Worm (Caenorhabditis elegans) whole organism, L2 larva: ENCODE measurements around the gene tbc-16.
A peak's percentile ranks its signal among the peaks of the same experiment; 100 is the strongest.

ENCODE experiments used
- C34F6.9 ChIP-seq: fragments of 150-350 bp; optimal IDR thresholded peaks from 2 replicates; lab custom pipeline; 2014; ENCODE audit warnings: missing biosample characterization, missing genetic modification characterization
- F13H6.1 ChIP-seq: sonication (generic microtip); optimal IDR thresholded peaks from 2 replicates; lab custom pipeline; 2016; ENCODE audit warnings: missing genetic modification characterization, missing compliant biosample characterization
- R02D3.7 ChIP-seq: fragments of 150-350 bp; optimal IDR thresholded peaks from 2 replicates; lab custom pipeline; 2014; ENCODE audit warnings: missing biosample characterization, missing genetic modification characterization
- ZK546.5 ChIP-seq: sonication (generic microtip); optimal IDR thresholded peaks from 2 replicates; lab custom pipeline; 2017; ENCODE audit warnings: missing biosample characterization, missing genetic modification characterization
- aly-2 ChIP-seq: fragments of 150-350 bp; optimal IDR thresholded peaks from 2 replicates; lab custom pipeline; 2014; ENCODE audit warnings: missing biosample characterization, missing genetic modification characterization
- ama-1 ChIP-seq: fragments of 150-350 bp; optimal IDR thresholded peaks from 2 replicates; lab custom pipeline; 2018; ENCODE audit warnings: inconsistent platforms
- blmp-1 ChIP-seq: sonication (generic microtip); optimal IDR thresholded peaks from 2 replicates; lab custom pipeline; 2017; ENCODE audit warnings: missing genetic modification characterization, mild to moderate bottlenecking, missing compliant biosample characterization, antibody characterized with exemption, moderate library complexity; ENCODE audit not compliant: insufficient read depth
- crh-2 ChIP-seq: sonication (generic microtip); optimal IDR thresholded peaks from 2 replicates; lab custom pipeline; 2017; ENCODE audit warnings: missing biosample characterization, missing genetic modification characterization
- dmd-4 ChIP-seq: sonication (generic microtip); optimal IDR thresholded peaks from 2 replicates; lab custom pipeline; 2017; ENCODE audit warnings: missing biosample characterization, missing genetic modification characterization
- egl-27 ChIP-seq: sonication (generic microtip); optimal IDR thresholded peaks from 3 replicates; lab custom pipeline; 2017; ENCODE audit warnings: missing biosample characterization, missing genetic modification reagents, missing genetic modification characterization
- elt-3 ChIP-seq: sonication (generic microtip); optimal IDR thresholded peaks from 2 replicates; lab custom pipeline; 2017; ENCODE audit warnings: missing biosample characterization, missing genetic modification characterization
- lin-13 ChIP-seq: fragments of 150-350 bp; optimal IDR thresholded peaks from 2 replicates; lab custom pipeline; 2014; ENCODE audit warnings: missing biosample characterization, missing genetic modification reagents, missing genetic modification characterization
- lin-39 ChIP-seq: fragments of 150-350 bp; optimal IDR thresholded peaks from 2 replicates; lab custom pipeline; 2014; ENCODE audit warnings: missing biosample characterization, missing genetic modification reagents, missing genetic modification characterization
- lsy-2 ChIP-seq, 2 experiments: fragments of 150-350 bp in 1 of 2; sonication (generic microtip) in 1 of 2; optimal IDR thresholded peaks; 2 replicates each; lab custom pipeline; 2014 to 2017; ENCODE audit warnings: missing biosample characterization in 2 of 2, missing genetic modification characterization in 2 of 2
- mdl-1 ChIP-seq, 2 experiments: fragments of 150-350 bp in 1 of 2; sonication (generic microtip) in 1 of 2; optimal IDR thresholded peaks; 2 replicates each; lab custom pipeline; 2017; ENCODE audit warnings: missing biosample characterization in 2 of 2, missing genetic modification characterization in 2 of 2
- nhr-10 ChIP-seq: sonication (generic microtip); optimal IDR thresholded peaks from 2 replicates; lab custom pipeline; 2017; ENCODE audit warnings: missing biosample characterization, missing genetic modification characterization
- nhr-11 ChIP-seq: fragments of 150-350 bp; optimal IDR thresholded peaks from 2 replicates; lab custom pipeline; 2014; ENCODE audit warnings: missing biosample characterization, missing genetic modification characterization
- nhr-129 ChIP-seq: fragments of 150-350 bp; optimal IDR thresholded peaks from 2 replicates; lab custom pipeline; 2014; ENCODE audit warnings: missing biosample characterization, missing genetic modification characterization
- nhr-21 ChIP-seq: fragments of 150-350 bp; optimal IDR thresholded peaks from 2 replicates; lab custom pipeline; 2014; ENCODE audit warnings: missing biosample characterization, missing genetic modification characterization
- nhr-23 ChIP-seq: fragments of 150-350 bp; optimal IDR thresholded peaks from 2 replicates; lab custom pipeline; 2014; ENCODE audit warnings: missing biosample characterization, missing genetic modification reagents, missing genetic modification characterization
- nhr-25 ChIP-seq: fragments of 150-350 bp; sonication (generic microtip); optimal IDR thresholded peaks from 3 replicates; lab custom pipeline; 2014; ENCODE audit warnings: missing biosample characterization, missing genetic modification characterization
- nhr-6 ChIP-seq: fragments of 150-350 bp; optimal IDR thresholded peaks from 2 replicates; lab custom pipeline; 2014; ENCODE audit warnings: missing biosample characterization, missing genetic modification characterization
- nhr-77 ChIP-seq: fragments of 150-350 bp; optimal IDR thresholded peaks from 2 replicates; lab custom pipeline; 2014; ENCODE audit warnings: missing biosample characterization, missing genetic modification characterization
- peb-1 ChIP-seq: fragments of 150-350 bp; optimal IDR thresholded peaks from 2 replicates; lab custom pipeline; 2014; ENCODE audit warnings: missing biosample characterization, missing genetic modification characterization
- skn-1 ChIP-seq: sonication (generic microtip); optimal IDR thresholded peaks from 2 replicates; lab custom pipeline; 2017; ENCODE audit warnings: missing biosample characterization, missing genetic modification characterization
- sma-9 ChIP-seq, 2 experiments: fragments of 150-350 bp in 1 of 2; sonication (generic microtip) in 1 of 2; optimal IDR thresholded peaks; 2 replicates each; lab custom pipeline; 2014 to 2016; ENCODE audit warnings: missing genetic modification characterization in 2 of 2, mild to moderate bottlenecking in 1 of 2, missing biosample characterization in 1 of 2, missing compliant biosample characterization in 1 of 2, missing genetic modification reagents in 1 of 2, moderate library complexity in 1 of 2
- unc-39 ChIP-seq: fragments of 150-350 bp; optimal IDR thresholded peaks from 2 replicates; lab custom pipeline; 2014; ENCODE audit warnings: missing biosample characterization, missing genetic modification characterization
- unc-55 ChIP-seq: fragments of 150-350 bp; sonication (generic microtip); optimal IDR thresholded peaks from 3 replicates; lab custom pipeline; 2014; ENCODE audit warnings: missing biosample characterization, missing genetic modification reagents, missing genetic modification characterization
- zag-1 ChIP-seq: fragments of 150-350 bp; optimal IDR thresholded peaks from 2 replicates; lab custom pipeline; 2014; ENCODE audit warnings: missing biosample characterization, missing genetic modification characterization
- ztf-1 ChIP-seq: fragments of 200-800 bp; sonication (Bioruptor generic); conservative IDR thresholded peaks from 2 replicates; pipeline ENCODE4 v1.3.6; 2022; ENCODE audit warnings: missing genetic modification characterization, missing compliant biosample characterization
- ztf-11 ChIP-seq: sonication (generic microtip); optimal IDR thresholded peaks from 2 replicates; lab custom pipeline; 2017; ENCODE audit warnings: missing biosample characterization, missing genetic modification characterization
- ztf-4 ChIP-seq: fragments of 150-350 bp; optimal IDR thresholded peaks from 2 replicates; lab custom pipeline; 2014; ENCODE audit warnings: missing biosample characterization, missing genetic modification characterization

The tbc-16 gene

ce11 chrX:5942171-5942570 lies 45.0 kb downstream of the tbc-16 start (continued):
- TF ChIP-seq peb-1 (tag; lab: Kevin White, UChicago) (no peak), ZK546.5 (tag; lab: Kevin White, UChicago) (no peak), unc-39 (no peak), ztf-11 (tag; lab: Kevin White, UChicago) (no peak), skn-1 (no peak), mdl-1 (tag; optimal IDR thresholded peaks at IDR 0.05; lab: Kevin White, UChicago) (peak; percentile 35 to 73), nhr-11 (no peak), ztf-4 (peak; percentile 68), sma-9 (GFP tag; optimal IDR thresholded peaks at IDR 0.05; lab: Kevin White, UChicago) (peak; percentile 74), sma-9 (tag; optimal IDR thresholded peaks at IDR 0.05; lab: Kevin White, UChicago) (no peak), dmd-4 (tag; lab: Kevin White, UChicago) (no peak), nhr-10 (tag; lab: Kevin White, UChicago) (no peak), elt-3 (tag; lab: Kevin White, UChicago) (no peak), R02D3.7 (tag; lab: Kevin White, UChicago) (no peak)

- TF ChIP-seq F13H6.1 (tag; lab: Kevin White, UChicago) (peak; percentile 72), nhr-21 (peak; percentile 3), ama-1 (peak; percentile 0), unc-39 (no peak), sma-9 (GFP tag; optimal IDR thresholded peaks at IDR 0.05; lab: Kevin White, UChicago) (peak; percentile 39), sma-9 (tag; optimal IDR thresholded peaks at IDR 0.05; lab: Kevin White, UChicago) (no peak), nhr-6 (peak; percentile 24), crh-2 (peak; percentile 14), zag-1 (tag; lab: Kevin White, UChicago) (no peak), nhr-11 (no peak), nhr-129 (tag; lab: Kevin White, UChicago) (peak; percentile 43), aly-2 (tag; lab: Kevin White, UChicago) (no peak), C34F6.9 (peak; percentile 32)
Measured at ce11 chrX:5943908-5944307, 46.8 kb downstream of the tbc-16 start.

ce11 chrX:5944488-5944887 lies 47.4 kb downstream of the tbc-16 start, which contains the start of gene acs-17:
TSS of gene acs-17 (minus strand) at chrX:5944510.
- TF ChIP-seq ztf-11 (tag; lab: Kevin White, UChicago): no peak
- TF ChIP-seq nhr-25 (tag; lab: Kevin White, UChicago): peak; percentile 20
- peak; percentile 27 for TF ChIP-seq sma-9 (GFP tag; optimal IDR thresholded peaks at IDR 0.05; lab: Kevin White, UChicago)
- TF ChIP-seq sma-9 (tag; optimal IDR thresholded peaks at IDR 0.05; lab: Kevin White, UChicago): no peak
- TF ChIP-seq, all 48 proteins: peak for 2

- TF ChIP-seq lin-13: no peak
- TF ChIP-seq elt-3 (tag; lab: Kevin White, UChicago): no peak
- no peak for TF ChIP-seq egl-27 (tag; lab: Kevin White, UChicago)
- no peak for TF ChIP-seq ztf-1 (GFP tag; lab: Robert Waterston, UW)
- TF ChIP-seq nhr-77 (tag; lab: Kevin White, UChicago): no peak
- no peak for TF ChIP-seq mdl-1 (tag; optimal IDR thresholded peaks at IDR 0.05; lab: Kevin White, UChicago)
- no peak for TF ChIP-seq lin-39 (tag; lab: Kevin White, UChicago)
- no peak for TF ChIP-seq unc-39
- no peak for TF ChIP-seq nhr-23 (tag; lab: Kevin White, UChicago)
- TF ChIP-seq unc-55 (GFP tag; lab: Kevin White, UChicago): no peak
- TF ChIP-seq nhr-10 (tag; lab: Kevin White, UChicago): no peak
- no peak for TF ChIP-seq lsy-2 (tag; optimal IDR thresholded peaks at IDR 0.05; lab: Kevin White, UChicago)
- TF ChIP-seq nhr-129 (tag; lab: Kevin White, UChicago): no peak
- no peak for TF ChIP-seq F13H6.1 (tag; lab: Kevin White, UChicago)
- no peak for TF ChIP-seq blmp-1 (tag; lab: Kevin White, UChicago)
- TF ChIP-seq, all 48 proteins: peak for 0
Measured at ce11 chrX:5948769-5949168, 51.6 kb downstream of the tbc-16 start, which contains the start of gene mig-23. TSS of gene mig-23 (minus strand) at chrX:5948869.
